Worm (Caenorhabditis elegans): ENCODE data around the gene F25E5.5.

ce11 chrV:7413107-7413774 is 33.8 kb upstream of the F25E5.5 start, which contains the start of gene F18E3.11:
- TF ChIP-seq ceh-48 (tag; optimal IDR thresholded peaks at IDR 0.05) (no peak), ama-1 (optimal IDR thresholded peaks at IDR 0.05) (no peak), hlh-15 (tag; optimal IDR thresholded peaks at IDR 0.05) (no peak), dmd-4 (tag; optimal IDR thresholded peaks at IDR 0.05; ENCODE audit: borderline replicate concordance) (no peak), hlh-30 (tag; optimal IDR thresholded peaks at IDR 0.05; ENCODE audit: insufficient read depth) (no peak), pqm-1 (tag; optimal IDR thresholded peaks at IDR 0.05) (no peak), elt-2 (tag; optimal IDR thresholded peaks at IDR 0.05) (no peak), unc-42 (tag; optimal IDR thresholded peaks at IDR 0.05) (no peak), nfya-1 (tag; optimal IDR thresholded peaks at IDR 0.05) (no peak), pat-9 (tag; optimal IDR thresholded peaks at IDR 0.05) (no peak), ceh-18 (tag; optimal IDR thresholded peaks at IDR 0.05) (no peak)

Data from whole organism, late embryonic.